Fruit fly (Drosophila melanogaster): ENCODE data around the gene CG1143.

DNA sequence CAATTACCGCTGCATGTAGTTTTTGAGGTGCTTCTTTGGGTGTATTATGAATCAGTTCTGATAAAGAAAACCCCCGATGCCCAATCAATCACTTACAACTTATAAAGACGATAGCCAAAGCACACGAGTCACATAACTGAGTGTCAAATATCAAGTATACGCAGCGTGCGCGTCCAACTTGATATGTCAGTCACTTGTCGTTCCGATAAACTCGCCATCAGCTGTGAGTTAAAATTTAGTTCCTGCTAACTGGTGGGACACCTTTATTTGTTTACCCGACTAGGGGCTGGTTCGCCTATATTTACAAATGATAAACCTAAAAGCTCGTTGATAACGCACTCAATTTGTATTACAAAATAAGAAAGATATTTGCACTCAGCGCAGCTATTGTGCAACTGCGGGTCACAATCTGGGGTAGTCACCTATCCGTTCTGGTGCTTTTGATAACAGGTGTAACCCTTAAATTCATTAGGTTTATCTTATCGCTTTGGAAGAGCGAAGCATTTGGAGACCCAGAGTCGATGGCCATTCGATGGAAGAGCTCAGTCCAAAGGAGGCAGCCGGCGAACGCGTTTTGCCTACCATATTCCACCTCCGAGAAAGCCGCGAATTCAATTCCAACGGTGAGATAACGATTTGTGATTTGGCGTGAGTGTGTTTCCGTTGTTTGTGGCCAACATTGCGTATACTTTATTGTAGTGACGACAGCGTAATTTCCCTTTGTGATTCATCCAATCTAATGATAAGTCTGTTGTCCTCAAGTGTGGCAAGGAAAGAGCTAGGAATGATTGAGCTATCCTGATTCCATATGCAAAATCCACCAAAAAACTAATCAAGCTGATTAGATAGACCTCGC, 2.6 kb downstream of the CG1143 start, which contains the start of gene CG1246:
- TF ChIP-seq h (GFP tag; optimal IDR thresholded peaks at IDR 0.05), result peak; percentile 41
- TF ChIP-seq foxo (GFP tag; optimal IDR thresholded peaks at IDR 0.05), result no peak
- no peak for TF ChIP-seq Abd-B (GFP tag; optimal IDR thresholded peaks at IDR 0.05)
- TF ChIP-seq usp (GFP tag; optimal IDR thresholded peaks at IDR 0.05), result no peak
- TF ChIP-seq brk (GFP tag; optimal IDR thresholded peaks at IDR 0.05), result no peak
- no peak for TF ChIP-seq Dfd (GFP tag; optimal IDR thresholded peaks at IDR 0.05)
- no peak for TF ChIP-seq Rel (GFP tag; optimal IDR thresholded peaks at IDR 0.05)
- TF ChIP-seq Rel (tag; optimal IDR thresholded peaks at IDR 0.05), result peak; percentile 56
- no peak for TF ChIP-seq woc (GFP tag; optimal IDR thresholded peaks at IDR 0.05)
- no peak for TF ChIP-seq dmrt93B (GFP tag; optimal IDR thresholded peaks at IDR 0.05)
- no peak for TF ChIP-seq sv (GFP tag; optimal IDR thresholded peaks at IDR 0.05)
- TF ChIP-seq ey (GFP tag; optimal IDR thresholded peaks at IDR 0.05), result no peak
- no peak for TF ChIP-seq br (GFP tag; optimal IDR thresholded peaks at IDR 0.05)
- no peak for TF ChIP-seq dl (GFP tag; optimal IDR thresholded peaks at IDR 0.05; ENCODE audit: insufficient read depth in 1 of 2, partially characterized antibody in 2 of 2)

Data from whole organism, wandering third instar larva.